Fruit fly (Drosophila melanogaster) whole organism, embryonic: Measurements from ENCODE around the gene CG34451.

Experiments
- B-H2 ChIP-seq: fragments of 200-800 bp; sonication (Bioruptor generic); optimal IDR thresholded peaks from 2 replicates; lab custom pipeline; 2018; ENCODE audit warnings: missing biosample characterization, mild to moderate bottlenecking, missing genetic modification characterization
- C15 ChIP-seq: fragments of 200-800 bp; sonication (Bioruptor generic); IDR thresholded peaks from 3 replicates; pipeline ENCODE4 v1.3.6; 2022; ENCODE audit warnings: missing biosample characterization, missing genetic modification characterization
- CG10565 ChIP-seq: fragments of 200-800 bp; sonication (Bioruptor generic); optimal IDR thresholded peaks from 3 replicates; lab custom pipeline; 2016; ENCODE audit warnings: missing biosample characterization, mild to moderate bottlenecking, missing genetic modification characterization
- CG11504 ChIP-seq: fragments of 200-800 bp; sonication (Bioruptor generic); optimal IDR thresholded peaks from 3 replicates; lab custom pipeline; 2019; ENCODE audit warnings: missing biosample characterization, mild to moderate bottlenecking, missing genetic modification characterization, moderate library complexity
- CG11695 ChIP-seq: fragments of 200-800 bp; sonication (Bioruptor generic); IDR thresholded peaks from 3 replicates; pipeline ENCODE4 v1.3.6; 2022; ENCODE audit warnings: missing biosample characterization, missing genetic modification characterization
- CG12942 ChIP-seq: fragments of 200-800 bp; sonication (Bioruptor generic); optimal IDR thresholded peaks from 3 replicates; lab custom pipeline; 2016; ENCODE audit warnings: missing biosample characterization, missing genetic modification characterization
- CG13894 ChIP-seq: fragments of 200-800 bp; sonication (Bioruptor generic); optimal IDR thresholded peaks from 3 replicates; lab custom pipeline; 2018; ENCODE audit warnings: missing biosample characterization, mild to moderate bottlenecking, missing genetic modification characterization, moderate library complexity
- CG14667 ChIP-seq: fragments of 200-800 bp; sonication (Bioruptor generic); IDR thresholded peaks from 2 replicates; pipeline ENCODE4 v1.3.6; 2022; ENCODE audit warnings: missing biosample characterization, missing genetic modification characterization
- CG15514 ChIP-seq: fragments of 200-800 bp; sonication (Bioruptor generic); optimal IDR thresholded peaks from 3 replicates; lab custom pipeline; 2017; ENCODE audit warnings: missing biosample characterization, missing genetic modification characterization, mild to moderate bottlenecking, moderate library complexity, missing genetic modification reagents
- CG17829 ChIP-seq: fragments of 200-800 bp; optimal IDR thresholded peaks from 2 replicates; lab custom pipeline; 2019; ENCODE audit warnings: missing biosample characterization, mild to moderate bottlenecking, missing genetic modification characterization, moderate library complexity
- CG18476 ChIP-seq: fragments of 200-800 bp; sonication (Bioruptor generic); optimal IDR thresholded peaks from 2 replicates; lab custom pipeline; 2016; ENCODE audit warnings: missing biosample characterization, mild to moderate bottlenecking, missing genetic modification characterization
- CG18619 ChIP-seq: fragments of 200-800 bp; sonication (Bioruptor generic); optimal IDR thresholded peaks from 3 replicates; lab custom pipeline; 2017; ENCODE audit warnings: missing biosample characterization, mild to moderate bottlenecking, missing genetic modification characterization
- CG2120 ChIP-seq: fragments of 200-800 bp; sonication (Bioruptor generic); optimal IDR thresholded peaks from 3 replicates; lab custom pipeline; 2016; ENCODE audit warnings: missing biosample characterization, missing genetic modification characterization
- CG2712 ChIP-seq: fragments of 200-800 bp; optimal IDR thresholded peaks from 3 replicates; lab custom pipeline; 2019; ENCODE audit warnings: missing biosample characterization, mild to moderate bottlenecking, missing genetic modification characterization, moderate library complexity
- CG30020 ChIP-seq: fragments of 200-800 bp; optimal IDR thresholded peaks from 2 replicates; lab custom pipeline; 2019; ENCODE audit warnings: missing biosample characterization, mild to moderate bottlenecking, missing genetic modification characterization, moderate library complexity
- CG30403 ChIP-seq: fragments of 200-800 bp; sonication (Bioruptor generic); optimal IDR thresholded peaks from 3 replicates; lab custom pipeline; 2016; ENCODE audit warnings: missing biosample characterization, missing genetic modification characterization
- CG30431 ChIP-seq: fragments of 200-800 bp; sonication (Bioruptor generic); optimal IDR thresholded peaks from 2 replicates; lab custom pipeline; 2017; ENCODE audit warnings: missing biosample characterization, missing genetic modification characterization
- CG33557 ChIP-seq: fragments of 200-800 bp; sonication (Bioruptor generic); optimal IDR thresholded peaks from 2 replicates; lab custom pipeline; 2019; ENCODE audit warnings: missing biosample characterization, mild to moderate bottlenecking, missing genetic modification characterization, moderate library complexity
- CG42726 ChIP-seq: fragments of 200-800 bp; sonication (Bioruptor generic); IDR thresholded peaks from 2 replicates; pipeline ENCODE4 v1.3.6; 2022; ENCODE audit warnings: missing biosample characterization, missing genetic modification characterization; ENCODE audit not compliant: partially characterized antibody
- CG7928 ChIP-seq: fragments of 200-800 bp; sonication (Bioruptor generic); optimal IDR thresholded peaks from 2 replicates; lab custom pipeline; 2017; ENCODE audit warnings: missing biosample characterization, mild to moderate bottlenecking, missing genetic modification characterization
- CG7987 ChIP-seq: fragments of 200-800 bp; sonication (Bioruptor generic); optimal IDR thresholded peaks from 2 replicates; lab custom pipeline; 2018; ENCODE audit warnings: missing biosample characterization, mild to moderate bottlenecking, missing genetic modification characterization, moderate library complexity
- CG9609 ChIP-seq: fragments of 200-800 bp; sonication (Bioruptor generic); optimal IDR thresholded peaks from 3 replicates; lab custom pipeline; 2016; ENCODE audit warnings: missing biosample characterization, missing genetic modification characterization
- CG9817 ChIP-seq: fragments of 200-800 bp; sonication (Bioruptor generic); optimal IDR thresholded peaks from 2 replicates; lab custom pipeline; 2018; ENCODE audit warnings: missing biosample characterization, mild to moderate bottlenecking, missing genetic modification characterization, moderate library complexity
- D19B ChIP-seq: fragments of 200-800 bp; sonication (Bioruptor generic); optimal IDR thresholded peaks from 2 replicates; lab custom pipeline; 2017; ENCODE audit warnings: missing biosample characterization, mild to moderate bottlenecking, missing genetic modification characterization
- Dad ChIP-seq: fragments of 200-800 bp; sonication (Bioruptor generic); optimal IDR thresholded peaks from 3 replicates; lab custom pipeline; 2016; ENCODE audit warnings: missing biosample characterization, missing genetic modification characterization
- HHEX ChIP-seq: fragments of 200-800 bp; sonication (Bioruptor generic); optimal IDR thresholded peaks from 3 replicates; lab custom pipeline; 2017; ENCODE audit warnings: missing biosample characterization, mild to moderate bottlenecking, missing genetic modification characterization, missing genetic modification reagents
- HmgZ ChIP-seq: fragments of 200-800 bp; sonication (Bioruptor generic); optimal IDR thresholded peaks from 2 replicates; lab custom pipeline; 2018; ENCODE audit warnings: missing biosample characterization, mild to moderate bottlenecking, missing genetic modification characterization
- MBD-R2 ChIP-seq: fragments of 200-800 bp; sonication (Bioruptor generic); IDR thresholded peaks from 2 replicates; pipeline ENCODE4 v1.3.6; 2022; ENCODE audit warnings: missing biosample characterization, missing genetic modification characterization
- Mad ChIP-seq: fragments of 200-800 bp; sonication (Bioruptor generic); optimal IDR thresholded peaks from 2 replicates; lab custom pipeline; 2016; ENCODE audit warnings: missing biosample characterization, missing genetic modification characterization
- Mes4 ChIP-seq: fragments of 200-800 bp; sonication (Bioruptor generic); optimal IDR thresholded peaks from 2 replicates; lab custom pipeline; 2016; ENCODE audit warnings: missing biosample characterization, missing genetic modification characterization
- Mrtf ChIP-seq: fragments of 200-800 bp; sonication (Bioruptor generic); IDR thresholded peaks from 3 replicates; pipeline ENCODE4 v1.3.6; 2022; ENCODE audit warnings: missing biosample characterization, missing genetic modification characterization
- Neu2 ChIP-seq: fragments of 200-800 bp; sonication (Bioruptor generic); optimal IDR thresholded peaks from 3 replicates; lab custom pipeline; 2016; ENCODE audit warnings: missing biosample characterization, missing genetic modification characterization, borderline replicate concordance
- Opbp ChIP-seq: fragments of 200-800 bp; sonication (Bioruptor generic); IDR thresholded peaks from 3 replicates; pipeline ENCODE4 v1.3.6; 2022; ENCODE audit warnings: missing biosample characterization, missing genetic modification characterization; ENCODE audit not compliant: partially characterized antibody
- PHDP ChIP-seq: fragments of 200-800 bp; sonication (Bioruptor generic); optimal IDR thresholded peaks from 3 replicates; lab custom pipeline; 2018; ENCODE audit warnings: missing biosample characterization, mild to moderate bottlenecking, missing genetic modification characterization, moderate library complexity
- Ptx1 ChIP-seq: fragments of 200-800 bp; sonication (Bioruptor generic); IDR thresholded peaks from 2 replicates; pipeline ENCODE4 v1.3.6; 2022; ENCODE audit warnings: missing biosample characterization, missing genetic modification characterization
- Rx ChIP-seq: fragments of 200-800 bp; sonication (Bioruptor generic); IDR thresholded peaks from 2 replicates; pipeline ENCODE4 v1.3.6; 2022; ENCODE audit warnings: missing biosample characterization, missing genetic modification characterization
- Sox102F ChIP-seq: fragments of 200-800 bp; sonication (Bioruptor generic); optimal IDR thresholded peaks from 2 replicates; lab custom pipeline; 2018; ENCODE audit warnings: missing biosample characterization, mild to moderate bottlenecking, missing genetic modification characterization, moderate library complexity
- Usf ChIP-seq: fragments of 200-800 bp; sonication (Bioruptor generic); optimal IDR thresholded peaks from 2 replicates; lab custom pipeline; 2017; ENCODE audit warnings: missing genotype, missing biosample characterization, missing genetic modification characterization
- Xrp1 ChIP-seq: fragments of 200-800 bp; sonication (Bioruptor generic); IDR thresholded peaks from 2 replicates; pipeline ENCODE4 v1.3.6; 2022; ENCODE audit warnings: missing biosample characterization, missing genetic modification characterization
- cas ChIP-seq: fragments of 200-800 bp; sonication (Bioruptor generic); IDR thresholded peaks from 2 replicates; pipeline ENCODE4 v1.3.6; 2022; ENCODE audit warnings: missing biosample characterization, missing genetic modification characterization
- cg ChIP-seq: fragments of 200-800 bp; sonication (Bioruptor generic); optimal IDR thresholded peaks from 3 replicates; lab custom pipeline; 2019; ENCODE audit warnings: missing biosample characterization, mild to moderate bottlenecking, missing genetic modification characterization, moderate library complexity
- dysf ChIP-seq: fragments of 200-800 bp; sonication (Bioruptor generic); IDR thresholded peaks from 3 replicates; pipeline ENCODE4 v1.3.6; 2022; ENCODE audit warnings: missing biosample characterization, missing genetic modification characterization
- ewg ChIP-seq: fragments of 200-800 bp; sonication (Bioruptor generic); optimal IDR thresholded peaks from 3 replicates; lab custom pipeline; 2017; ENCODE audit warnings: mild to moderate bottlenecking, missing biosample characterization, missing genetic modification reagents, missing genetic modification characterization
- hth ChIP-seq: fragments of >200 bp; optimal IDR thresholded peaks from 2 replicates; lab custom pipeline; 2017; ENCODE audit warnings: inconsistent platforms
- ind ChIP-seq: fragments of 200-800 bp; sonication (Bioruptor generic); optimal IDR thresholded peaks from 3 replicates; lab custom pipeline; 2016; ENCODE audit warnings: missing biosample characterization, missing genetic modification characterization
- knrl ChIP-seq: fragments of 200-800 bp; sonication (Bioruptor generic); IDR thresholded peaks from 3 replicates; pipeline ENCODE4 v1.3.6; 2022; ENCODE audit warnings: missing biosample characterization, missing genetic modification characterization; ENCODE audit not compliant: partially characterized antibody
- nmo ChIP-seq: fragments of 200-800 bp; sonication (Bioruptor generic); optimal IDR thresholded peaks from 2 replicates; lab custom pipeline; 2018; ENCODE audit warnings: missing biosample characterization, mild to moderate bottlenecking, missing genetic modification characterization, moderate library complexity
- slou ChIP-seq: fragments of 200-800 bp; sonication (Bioruptor generic); optimal IDR thresholded peaks from 3 replicates; lab custom pipeline; 2016; ENCODE audit warnings: missing biosample characterization, missing genetic modification characterization
- twi ChIP-seq: fragments of 200-800 bp; optimal IDR thresholded peaks from 2 replicates; lab custom pipeline; 2019; ENCODE audit warnings: missing biosample characterization, mild to moderate bottlenecking, missing genetic modification characterization, moderate library complexity
- yki ChIP-seq: fragments of >200 bp; optimal IDR thresholded peaks from 3 replicates; lab custom pipeline; 2018
- z ChIP-seq: fragments of 200-800 bp; sonication (Bioruptor generic); IDR thresholded peaks from 3 replicates; pipeline ENCODE4 v1.3.6; 2022; ENCODE audit warnings: missing biosample characterization, missing genetic modification characterization

Gene CG34451

DNA sequence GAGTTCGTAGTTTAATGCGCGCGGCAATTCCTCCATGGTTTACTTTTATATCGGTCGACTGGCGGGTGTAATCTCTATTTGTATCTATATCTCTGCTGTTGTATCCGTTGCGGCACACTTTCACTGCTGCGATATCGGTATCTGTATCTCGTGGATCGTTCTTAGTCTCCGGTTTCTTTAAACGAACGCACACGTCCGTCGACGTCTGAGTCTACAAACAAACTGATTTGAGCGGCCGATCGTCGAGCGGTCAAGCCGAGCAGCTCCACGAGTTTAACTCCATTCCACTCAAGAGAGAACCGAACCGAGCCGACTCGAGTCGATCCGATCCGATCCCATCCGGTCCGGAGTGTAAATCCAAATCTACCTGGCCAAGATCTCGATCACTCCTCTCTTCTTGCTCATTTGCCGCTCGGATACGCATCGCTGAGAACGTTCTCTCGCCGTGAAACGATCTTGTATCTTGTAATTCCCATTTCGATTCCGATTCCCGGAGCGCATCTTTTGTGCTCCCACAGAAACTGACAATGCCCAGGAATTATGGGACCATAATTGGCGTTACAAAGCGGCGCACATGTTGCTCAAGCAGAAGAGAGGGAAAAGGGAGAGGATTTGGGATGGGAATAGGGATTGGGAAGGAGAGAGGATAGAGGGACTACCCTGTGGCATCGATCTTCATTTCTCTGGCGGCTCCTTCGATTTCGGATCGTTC lies 7.9 kb upstream of the CG34451 start, which contains the start of gene comm2 (continued):
- TF ChIP-seq CG13894 (tag; lab: Kevin White, UChicago) (no peak), ind (GFP tag; lab: Kevin White, UChicago) (no peak), Neu2 (no peak), Sox102F (GFP tag; lab: Kevin White, UChicago) (no peak), Ptx1 (GFP tag; lab: Robert Waterston, UW) (no peak), Mrtf (no peak), Mes4 (GFP tag; lab: Kevin White, UChicago) (no peak), Opbp (GFP tag; lab: Robert Waterston, UW) (peak; percentile 69; the same call in 2 of the 3 replicates), Usf (GFP tag; lab: Kevin White, UChicago) (no peak), CG42726 (GFP tag; lab: Robert Waterston, UW) (peak; percentile 60; the same call in 1 of the 2 replicates), CG18619 (GFP tag; lab: Kevin White, UChicago) (no peak), D19B (GFP tag; lab: Kevin White, UChicago) (no peak), CG7987 (GFP tag; lab: Kevin White, UChicago) (no peak), Rx (GFP tag; lab: Robert Waterston, UW) (no peak), z (peak; percentile 99), CG12942 (no peak), Xrp1 (GFP tag; lab: Robert Waterston, UW) (no peak), hth (lab: Kevin White, UChicago) (no peak), CG2712 (no peak), CG30431 (GFP tag; lab: Kevin White, UChicago) (no peak), yki (lab: Kevin White, UChicago) (peak; percentile 70), CG30403 (GFP tag; lab: Kevin White, UChicago) (no peak), HmgZ (tag; lab: Kevin White, UChicago) (no peak), CG7928 (GFP tag; lab: Kevin White, UChicago) (no peak), CG10565 (GFP tag; lab: Kevin White, UChicago) (no peak), CG14667 (GFP tag; lab: Robert Waterston, UW) (no peak), B-H2 (GFP tag; lab: Kevin White, UChicago) (no peak), twi (tag; lab: Kevin White, UChicago) (peak; percentile 76), knrl (GFP tag; lab: Robert Waterston, UW) (no peak; the same call in 2 of the 3 replicates), CG2120 (no peak), CG33557 (GFP tag; lab: Kevin White, UChicago) (no peak), MBD-R2 (no peak), slou (GFP tag; lab: Kevin White, UChicago) (no peak), ewg (no peak), nmo (no peak), C15 (GFP tag; lab: Robert Waterston, UW) (no peak), CG11695 (GFP tag; lab: Robert Waterston, UW) (no peak), cg (GFP tag; lab: Kevin White, UChicago) (no peak), CG18476 (no peak), CG9817 (tag; lab: Kevin White, UChicago) (no peak), dysf (no peak), Dad (GFP tag; lab: Kevin White, UChicago) (peak; percentile 1), HHEX (no peak), PHDP (tag; lab: Kevin White, UChicago) (no peak), CG15514 (GFP tag; lab: Kevin White, UChicago) (no peak), CG17829 (tag; lab: Kevin White, UChicago) (peak; percentile 43), CG30020 (no peak), cas (GFP tag; lab: Robert Waterston, UW) (no peak), CG11504 (tag; lab: Kevin White, UChicago) (no peak), Mad (GFP tag; lab: Kevin White, UChicago) (peak; percentile 14), CG9609 (GFP tag; lab: Kevin White, UChicago) (no peak)
